Worm (Caenorhabditis elegans): ENCODE results near the gene nphp-2.

nphp-2 gene

ce11 chrV:1907350-1907749 is 11.8 kb downstream of the nphp-2 start, which contains the start of gene Y32G9A.5:
TSS of gene Y32G9A.5 (plus strand) at chrV:1907650.
- TF ChIP-seq ztf-4 (tag; optimal IDR thresholded peaks at IDR 0.05), result no peak
- TF ChIP-seq nhr-25 (tag; optimal IDR thresholded peaks at IDR 0.05), result no peak
- TF ChIP-seq sma-9 (GFP tag; optimal IDR thresholded peaks at IDR 0.05), result no peak
- TF ChIP-seq sma-9 (tag; optimal IDR thresholded peaks at IDR 0.05), result no peak
- TF ChIP-seq ztf-1 (GFP tag; conservative IDR thresholded peaks at IDR 0.05), result no peak
- TF ChIP-seq unc-55 (GFP tag; optimal IDR thresholded peaks at IDR 0.05), result no peak
- TF ChIP-seq sem-4 (tag; optimal IDR thresholded peaks at IDR 0.05), result no peak
- TF ChIP-seq nhr-237 (tag; optimal IDR thresholded peaks at IDR 0.05), result no peak
- TF ChIP-seq nhr-129 (tag; optimal IDR thresholded peaks at IDR 0.05), result no peak
- TF ChIP-seq nhr-11 (tag; optimal IDR thresholded peaks at IDR 0.05), result no peak
- TF ChIP-seq ama-1 (optimal IDR thresholded peaks at IDR 0.05), result no peak

- no peak for TF ChIP-seq zag-1 (tag; optimal IDR thresholded peaks at IDR 0.05)
- TF ChIP-seq ama-1 (optimal IDR thresholded peaks at IDR 0.05), result no peak
- no peak for TF ChIP-seq ztf-1 (GFP tag; conservative IDR thresholded peaks at IDR 0.05)
Measured at ce11 chrV:1908542-1908941, 13.0 kb downstream of the nphp-2 start, which contains the start of gene srp-3. TSS of gene srp-3 (plus strand) at chrV:1908842.

ce11 chrV:1911102-1911501 is 15.5 kb downstream of the nphp-2 start, which contains the start of gene Y32G9A.3:
TSS of gene Y32G9A.3 (plus strand) at chrV:1911402.
- TF ChIP-seq mbf-1 (tag; optimal IDR thresholded peaks at IDR 0.05) (no peak), ztf-1 (GFP tag; conservative IDR thresholded peaks at IDR 0.05) (no peak), ztf-4 (tag; optimal IDR thresholded peaks at IDR 0.05) (no peak), C34F6.9 (tag; optimal IDR thresholded peaks at IDR 0.05) (no peak), dmd-4 (tag; optimal IDR thresholded peaks at IDR 0.05) (no peak), R02D3.7 (tag; optimal IDR thresholded peaks at IDR 0.05) (no peak), egl-27 (tag; optimal IDR thresholded peaks at IDR 0.05) (no peak), ama-1 (optimal IDR thresholded peaks at IDR 0.05) (no peak), nhr-25 (tag; optimal IDR thresholded peaks at IDR 0.05) (no peak), ztf-11 (tag; optimal IDR thresholded peaks at IDR 0.05) (no peak), ceh-16 (tag; optimal IDR thresholded peaks at IDR 0.05) (no peak), lin-11 (tag; optimal IDR thresholded peaks at IDR 0.05) (no peak), nhr-11 (tag; optimal IDR thresholded peaks at IDR 0.05) (no peak)

- TF ChIP-seq zag-1 (tag; optimal IDR thresholded peaks at IDR 0.05) (no peak), mdl-1 (tag; optimal IDR thresholded peaks at IDR 0.05) (no peak), R02D3.7 (tag; optimal IDR thresholded peaks at IDR 0.05) (no peak), nhr-11 (tag; optimal IDR thresholded peaks at IDR 0.05) (no peak), nhr-77 (tag; optimal IDR thresholded peaks at IDR 0.05) (no peak), ceh-16 (tag; optimal IDR thresholded peaks at IDR 0.05) (no peak), lin-13 (GFP tag; optimal IDR thresholded peaks at IDR 0.05) (peak; percentile 34), elt-1 (tag; optimal IDR thresholded peaks at IDR 0.05) (no peak), sem-4 (tag; optimal IDR thresholded peaks at IDR 0.05) (no peak), nhr-129 (tag; optimal IDR thresholded peaks at IDR 0.05) (peak; percentile 50), gmeb-1 (tag; optimal IDR thresholded peaks at IDR 0.05) (peak; percentile 41), C34F6.9 (tag; optimal IDR thresholded peaks at IDR 0.05) (peak; percentile 67), crh-2 (tag; optimal IDR thresholded peaks at IDR 0.05) (no peak), nhr-6 (tag; optimal IDR thresholded peaks at IDR 0.05) (no peak), ZK546.5 (tag; optimal IDR thresholded peaks at IDR 0.05) (no peak), unc-62 (GFP tag; optimal IDR thresholded peaks at IDR 0.05) (no peak), dmd-4 (tag; optimal IDR thresholded peaks at IDR 0.05) (no peak), elt-3 (tag; optimal IDR thresholded peaks at IDR 0.05) (no peak), ztf-11 (tag; optimal IDR thresholded peaks at IDR 0.05) (no peak), nhr-25 (tag; optimal IDR thresholded peaks at IDR 0.05) (no peak), alr-1 (tag; optimal IDR thresholded peaks at IDR 0.05) (no peak), F13H6.1 (tag; optimal IDR thresholded peaks at IDR 0.05) (no peak), egl-27 (tag; optimal IDR thresholded peaks at IDR 0.05) (no peak), sma-9 (GFP tag; optimal IDR thresholded peaks at IDR 0.05) (no peak), sma-9 (tag; optimal IDR thresholded peaks at IDR 0.05) (no peak), nhr-237 (tag; optimal IDR thresholded peaks at IDR 0.05) (no peak), unc-55 (GFP tag; optimal IDR thresholded peaks at IDR 0.05) (peak; percentile 62)
Measured at ce11 chrV:1918030-1918559, 22.5 kb downstream of the nphp-2 start, which contains the start of gene Y32G9A.2. TSS of gene Y32G9A.2 (plus strand) at chrV:1918509.

ce11 chrV:1920105-1920504 is 24.5 kb downstream of the nphp-2 start, which contains the start of gene Y32G9A.12:
TSS of gene Y32G9A.12 (minus strand) at chrV:1920205.
- TF ChIP-seq sma-9 (GFP tag; optimal IDR thresholded peaks at IDR 0.05), result no peak
- no peak for TF ChIP-seq sma-9 (tag; optimal IDR thresholded peaks at IDR 0.05)
- no peak for TF ChIP-seq zag-1 (tag; optimal IDR thresholded peaks at IDR 0.05)

Measured in whole organism, L2 larva.